Worm (Caenorhabditis elegans): ENCODE data around the gene chil-16.

ce11 chrII:9454304-9454703 is 12.6 kb upstream of the chil-16 start, which contains the start of gene chil-19:
- TF ChIP-seq sdz-38 (tag; optimal IDR thresholded peaks at IDR 0.05) (no peak), ceh-100 (GFP tag; IDR thresholded peaks at IDR 0.05) (no peak), lin-54 (GFP tag; optimal IDR thresholded peaks at IDR 0.05) (no peak), T07F8.4 (tag; optimal IDR thresholded peaks at IDR 0.05) (no peak), mcd-1 (GFP tag; IDR thresholded peaks at IDR 0.05) (no peak)

Data from whole organism, young adult.